Fruit fly (Drosophila melanogaster) whole organism, pupa: ENCODE measurements around the gene CG5068.
A peak's percentile ranks its signal among the peaks of the same experiment; 100 is the strongest.

Experiments used
- CG10348 ChIP-seq: fragments of 200-800 bp; sonication (Bioruptor generic); IDR thresholded peaks from 2 replicates; pipeline ENCODE4 v1.3.6; 2022; ENCODE audit warnings: missing biosample characterization, missing genetic modification characterization
- CG12605 ChIP-seq: fragments of 200-800 bp; sonication (Bioruptor generic); IDR thresholded peaks from 2 replicates; pipeline ENCODE4 v1.3.6; 2022; ENCODE audit warnings: missing biosample characterization, missing genetic modification characterization
- CG13204 ChIP-seq: fragments of 200-800 bp; sonication (Bioruptor generic); optimal IDR thresholded peaks from 2 replicates; lab custom pipeline; 2018; ENCODE audit warnings: missing biosample characterization, mild to moderate bottlenecking, missing genetic modification characterization, moderate library complexity
- CG14655 ChIP-seq: fragments of 200-800 bp; sonication (Bioruptor generic); optimal IDR thresholded peaks from 3 replicates; lab custom pipeline; 2017; ENCODE audit warnings: mild to moderate bottlenecking, missing biosample characterization, missing genetic modification reagents, missing genetic modification characterization
- CG15710 ChIP-seq: fragments of 200-800 bp; sonication (Bioruptor generic); optimal IDR thresholded peaks from 2 replicates; lab custom pipeline; 2018; ENCODE audit warnings: missing biosample characterization, mild to moderate bottlenecking, missing genetic modification characterization, moderate library complexity
- CG17806 ChIP-seq: fragments of 200-800 bp; sonication (Bioruptor generic); optimal IDR thresholded peaks from 2 replicates; lab custom pipeline; 2018; ENCODE audit warnings: missing biosample characterization, mild to moderate bottlenecking, missing genetic modification characterization, moderate library complexity
- CG32121 ChIP-seq: fragments of 200-800 bp; sonication (Bioruptor generic); IDR thresholded peaks from 2 replicates; pipeline ENCODE4 v1.3.6; 2022; ENCODE audit warnings: missing biosample characterization, missing genetic modification characterization
- CG34367 ChIP-seq: fragments of 200-800 bp; sonication (Bioruptor generic); optimal IDR thresholded peaks from 2 replicates; lab custom pipeline; 2018; ENCODE audit warnings: missing biosample characterization, mild to moderate bottlenecking, missing genetic modification characterization
- CG4496 ChIP-seq: fragments of 200-800 bp; sonication (Bioruptor generic); IDR thresholded peaks from 3 replicates; pipeline ENCODE4 v1.3.6; 2022; ENCODE audit warnings: missing biosample characterization, missing genetic modification characterization
- CG8159 ChIP-seq: fragments of 200-800 bp; sonication (Bioruptor generic); optimal IDR thresholded peaks from 3 replicates; lab custom pipeline; 2018; ENCODE audit warnings: missing biosample characterization, mild to moderate bottlenecking, missing genetic modification characterization, moderate library complexity
- CG8301 ChIP-seq: fragments of 200-800 bp; sonication (Bioruptor generic); optimal IDR thresholded peaks from 2 replicates; lab custom pipeline; 2018; ENCODE audit warnings: missing biosample characterization, mild to moderate bottlenecking, missing genetic modification characterization
- CG9948 ChIP-seq: fragments of 200-800 bp; sonication (Bioruptor generic); optimal IDR thresholded peaks from 2 replicates; lab custom pipeline; 2018; ENCODE audit warnings: missing biosample characterization, mild to moderate bottlenecking, missing genetic modification characterization, moderate library complexity
- D1 ChIP-seq: fragments of 200-800 bp; sonication (Bioruptor generic); optimal IDR thresholded peaks from 2 replicates; lab custom pipeline; 2018; ENCODE audit warnings: missing biosample characterization, mild to moderate bottlenecking, missing genetic modification characterization, moderate library complexity
- EcR ChIP-seq: fragments of 200-800 bp; sonication (Bioruptor generic); optimal IDR thresholded peaks from 3 replicates; lab custom pipeline; 2019; ENCODE audit warnings: missing biosample characterization, missing genetic modification characterization, mild to moderate bottlenecking, moderate library complexity, missing genetic modification reagents
- Ets98B ChIP-seq: fragments of 200-800 bp; sonication (Bioruptor generic); IDR thresholded peaks from 2 replicates; pipeline ENCODE4 v1.3.6; 2022; ENCODE audit warnings: missing biosample characterization, missing genetic modification characterization
- Pif1A ChIP-seq: fragments of 200-800 bp; sonication (Bioruptor generic); optimal IDR thresholded peaks from 3 replicates; lab custom pipeline; 2016; ENCODE audit warnings: missing biosample characterization, missing genetic modification characterization
- Pif1B ChIP-seq: fragments of 200-800 bp; sonication (Bioruptor generic); optimal IDR thresholded peaks from 3 replicates; lab custom pipeline; 2016; ENCODE audit warnings: missing biosample characterization, missing genetic modification characterization
- Snoo ChIP-seq: fragments of 200-800 bp; sonication (Bioruptor generic); optimal IDR thresholded peaks from 3 replicates; lab custom pipeline; 2017; ENCODE audit warnings: missing biosample characterization, mild to moderate bottlenecking, missing genetic modification characterization, inconsistent platforms
- fd96Ca ChIP-seq: fragments of 200-800 bp; sonication (Bioruptor generic); IDR thresholded peaks from 3 replicates; pipeline ENCODE4 v1.3.6; 2022; ENCODE audit warnings: missing biosample characterization, missing genetic modification characterization
- gl ChIP-seq: fragments of 200-800 bp; sonication (Bioruptor generic); optimal IDR thresholded peaks from 2 replicates; lab custom pipeline; 2018; ENCODE audit warnings: missing biosample characterization, mild to moderate bottlenecking, missing genetic modification characterization
- rn ChIP-seq: fragments of 200-800 bp; sonication (Bioruptor generic); IDR thresholded peaks from 2 replicates; pipeline ENCODE4 v1.3.6; 2022; ENCODE audit warnings: missing biosample characterization, missing genetic modification characterization

The CG5068 gene

DNA sequence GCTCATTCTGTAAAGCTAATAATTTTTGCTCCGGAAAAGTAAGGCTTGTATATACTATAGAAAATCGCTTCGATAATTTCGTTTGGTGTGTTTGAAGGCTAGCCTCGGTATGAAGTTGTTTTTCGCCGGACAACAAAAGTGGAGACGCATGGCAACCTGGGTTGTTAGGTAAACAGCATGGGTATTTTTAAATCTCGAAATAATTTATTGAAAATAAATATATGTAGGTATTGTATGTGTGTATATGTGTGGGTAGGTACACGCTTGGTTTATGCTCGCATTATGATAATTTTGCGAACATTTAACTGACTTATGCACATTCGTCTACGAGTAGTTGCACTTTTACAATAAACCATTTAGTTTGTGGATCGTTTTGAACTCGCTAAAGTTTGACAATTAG lies 3.6 kb downstream of the CG5068 start, which contains the start of gene CG5280:
Gene CG5280 (minus strand): TSS at position 101 of the 400 bp plus-strand sequence.
- TF ChIP-seq CG4496 (GFP tag; lab: Robert Waterston, UW) (no peak), CG8159 (no peak), CG8301 (tag; lab: Kevin White, UChicago) (no peak), gl (no peak), Pif1A (no peak), fd96Ca (GFP tag; lab: Robert Waterston, UW) (no peak), rn (GFP tag; lab: Robert Waterston, UW) (no peak), CG15710 (no peak), CG34367 (no peak), CG9948 (tag; lab: Kevin White, UChicago) (no peak), EcR (GFP tag; lab: Kevin White, UChicago) (no peak), D1 (tag; lab: Kevin White, UChicago) (no peak), CG10348 (no peak), CG14655 (GFP tag; lab: Kevin White, UChicago) (no peak), CG13204 (GFP tag; lab: Kevin White, UChicago) (no peak), CG12605 (GFP tag; lab: Robert Waterston, UW) (no peak), Snoo (tag; lab: Kevin White, UChicago) (no peak), Ets98B (GFP tag; lab: Robert Waterston, UW) (no peak)

DNA sequence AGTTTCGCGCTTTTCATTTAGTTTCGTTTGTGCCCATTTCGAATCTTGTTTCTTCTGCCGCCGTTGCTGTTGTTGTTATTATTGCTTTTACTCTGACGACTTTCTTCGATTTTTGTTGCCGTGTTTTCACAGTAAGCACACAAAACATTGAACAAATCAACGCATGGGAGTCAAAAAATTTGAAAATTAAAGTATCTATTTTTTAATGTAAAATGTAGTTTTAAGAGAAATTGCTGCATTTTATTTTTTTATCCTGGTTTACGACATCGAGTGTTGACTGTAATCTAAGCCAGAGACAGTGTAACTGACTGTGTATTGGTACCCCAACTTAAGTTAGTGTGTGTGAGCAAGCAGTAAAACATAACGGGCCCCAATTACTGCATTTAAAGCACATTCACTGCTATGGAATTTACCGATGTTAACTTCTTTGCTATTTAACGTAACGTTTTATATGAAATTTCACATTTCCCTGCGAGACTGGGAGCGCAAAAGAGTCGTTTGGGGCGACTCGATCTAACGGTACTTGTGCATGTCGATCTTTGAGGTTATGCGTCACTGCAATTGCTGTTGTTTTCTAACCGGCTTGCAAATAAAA lies 9.8 kb downstream of the CG5068 start:
- TF ChIP-seq CG15710, result peak; percentile 58
- peak; percentile 79 for TF ChIP-seq rn (GFP tag; lab: Robert Waterston, UW)
- peak; percentile 58 for TF ChIP-seq CG9948 (tag; lab: Kevin White, UChicago)
- no peak for TF ChIP-seq EcR (GFP tag; lab: Kevin White, UChicago)
- TF ChIP-seq D1 (tag; lab: Kevin White, UChicago), result no peak
- peak; percentile 95 for TF ChIP-seq CG32121
- no peak for TF ChIP-seq CG8159
- no peak for TF ChIP-seq Pif1B (GFP tag; lab: Kevin White, UChicago)
- peak; percentile 79; the same call in 2 of the 3 replicates for TF ChIP-seq fd96Ca (GFP tag; lab: Robert Waterston, UW)
- peak; percentile 31 for TF ChIP-seq CG34367
- peak; percentile 97 for TF ChIP-seq Ets98B (GFP tag; lab: Robert Waterston, UW)
- TF ChIP-seq CG8301 (tag; lab: Kevin White, UChicago), result peak; percentile 92
- TF ChIP-seq CG17806 (tag; lab: Kevin White, UChicago), result peak; percentile 74
- peak; percentile 94 for TF ChIP-seq CG4496 (GFP tag; lab: Robert Waterston, UW)
- peak; percentile 79 for TF ChIP-seq Snoo (tag; lab: Kevin White, UChicago)
- peak; percentile 92 for TF ChIP-seq CG12605 (GFP tag; lab: Robert Waterston, UW)
- peak; percentile 67 for TF ChIP-seq CG10348
- TF ChIP-seq, all 21 proteins: peak for 13

DNA sequence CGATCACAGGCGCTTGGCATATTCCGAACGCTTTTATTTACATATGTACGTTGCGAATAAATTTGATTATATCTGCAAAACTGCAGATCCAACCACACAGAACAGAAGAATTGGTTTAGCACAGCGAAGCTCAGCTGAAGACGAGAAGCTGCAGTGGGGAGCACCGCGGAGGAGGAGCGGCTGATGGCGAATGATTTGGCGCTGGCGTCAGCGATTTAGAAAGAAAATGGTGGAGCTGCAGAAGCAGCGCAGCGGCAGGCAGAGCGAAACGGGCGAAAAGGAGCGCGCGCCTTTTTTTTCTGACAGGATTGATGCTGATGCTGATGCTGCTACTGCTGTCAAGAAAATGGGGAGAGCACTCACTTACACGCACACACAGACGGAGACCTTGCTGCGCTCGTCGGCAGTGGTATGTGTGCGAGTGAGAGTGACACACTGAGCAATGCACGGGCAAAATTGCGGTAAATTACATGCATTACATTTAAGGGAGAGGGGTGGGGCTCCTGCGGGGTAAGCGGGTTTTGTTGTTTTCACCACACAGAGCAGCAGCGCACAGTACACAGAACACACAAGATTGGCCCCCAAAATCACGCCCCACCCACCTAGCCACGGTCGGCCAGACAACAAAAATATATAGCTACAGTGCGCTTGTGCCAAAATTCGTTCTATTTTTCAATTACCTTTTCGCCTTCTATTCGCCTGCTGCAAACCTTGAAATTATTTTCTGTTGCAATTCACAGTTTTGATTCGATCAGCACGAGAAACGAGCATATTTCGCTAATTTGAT lies 10.6 kb downstream of the CG5068 start:
- peak; percentile 23 for TF ChIP-seq EcR (GFP tag; lab: Kevin White, UChicago)
- no peak; the same call in none of the 3 replicates for TF ChIP-seq CG4496 (GFP tag; lab: Robert Waterston, UW)
- peak; percentile 85 for TF ChIP-seq CG13204 (GFP tag; lab: Kevin White, UChicago)
- peak; percentile 43; the same call in 1 of the 2 replicates for TF ChIP-seq Ets98B (GFP tag; lab: Robert Waterston, UW)
- TF ChIP-seq CG32121, result peak; percentile 22; the same call in 1 of the 2 replicates

DNA sequence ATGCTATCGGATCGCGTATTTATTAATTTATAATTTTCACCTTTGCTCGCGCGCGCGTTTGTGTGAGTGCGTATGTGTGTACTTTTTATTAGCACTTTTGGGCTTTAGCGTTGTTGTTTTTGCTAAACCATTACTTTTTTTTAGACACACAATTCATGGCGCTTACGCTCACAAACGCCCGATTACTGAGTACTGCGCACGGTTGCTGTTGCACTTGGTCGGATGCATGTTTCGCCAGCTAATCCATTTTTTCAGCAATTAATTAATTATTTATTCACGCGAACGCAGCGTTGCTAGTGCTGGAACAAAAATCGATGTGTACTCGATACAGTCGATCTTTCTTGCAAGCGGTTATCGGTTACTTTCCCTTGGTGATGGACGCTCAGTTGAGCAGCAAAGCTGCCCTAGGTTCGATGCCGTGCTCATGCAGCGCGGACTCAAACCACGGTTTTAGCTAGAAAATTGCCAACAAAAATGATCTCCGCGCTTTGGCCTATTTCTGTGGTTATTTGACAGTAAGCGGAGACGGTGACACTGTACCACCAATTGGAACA lies 11.3 kb downstream of the CG5068 start, which contains the start of the genes smg and CG5087:
Gene smg (minus strand): TSS at position 304 of the 554 bp plus-strand sequence.
Gene CG5087 (plus strand): TSS at position 499 of the 554 bp plus-strand sequence.
- TF ChIP-seq CG4496 (GFP tag; lab: Robert Waterston, UW) (no peak), CG17806 (tag; lab: Kevin White, UChicago) (no peak), CG12605 (GFP tag; lab: Robert Waterston, UW) (no peak), CG15710 (no peak), CG10348 (no peak), rn (GFP tag; lab: Robert Waterston, UW) (0 out of 2 replicates have a peak, but pooled peaks have one; percentile 10), Pif1B (GFP tag; lab: Kevin White, UChicago) (no peak), D1 (tag; lab: Kevin White, UChicago) (no peak), CG14655 (GFP tag; lab: Kevin White, UChicago) (no peak), CG8159 (no peak), Pif1A (no peak), CG34367 (no peak), gl (no peak), fd96Ca (GFP tag; lab: Robert Waterston, UW) (no peak), CG32121 (peak; percentile 22; the same call in 1 of the 2 replicates), CG13204 (GFP tag; lab: Kevin White, UChicago) (no peak), Ets98B (GFP tag; lab: Robert Waterston, UW) (no peak; the same call in 1 of the 2 replicates), EcR (GFP tag; lab: Kevin White, UChicago) (no peak)

DNA sequence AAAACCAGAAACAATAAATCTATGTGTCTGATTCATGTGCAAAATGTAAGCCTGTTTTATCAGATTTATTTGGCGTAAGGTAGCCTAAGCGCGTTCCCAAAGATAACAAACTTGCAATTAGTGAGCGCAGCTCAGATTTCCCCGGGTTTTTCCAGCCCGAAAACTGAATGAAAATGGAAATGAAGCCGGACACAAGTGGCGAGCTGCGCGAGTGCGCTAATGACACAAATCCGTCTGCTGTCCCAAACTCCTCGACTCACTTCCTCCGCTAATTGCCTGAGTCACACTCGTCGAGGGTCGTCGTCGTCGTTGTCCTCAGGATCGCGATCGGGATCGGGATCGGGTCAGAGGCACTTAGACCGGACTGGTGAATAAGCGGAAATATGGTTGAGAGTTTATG lies 16.0 kb downstream of the CG5068 start:
- TF ChIP-seq CG8301 (tag; lab: Kevin White, UChicago), result no peak
- no peak for TF ChIP-seq Pif1B (GFP tag; lab: Kevin White, UChicago)
- TF ChIP-seq Ets98B (GFP tag; lab: Robert Waterston, UW), result no peak
- TF ChIP-seq CG32121, result no peak
- TF ChIP-seq Pif1A, result no peak
- TF ChIP-seq CG9948 (tag; lab: Kevin White, UChicago), result no peak
- TF ChIP-seq CG34367, result no peak
